Fruit fly (Drosophila melanogaster) whole organism, embryonic: ENCODE data around the gene Sik2.

ENCODE experiments used
- CG10431 ChIP-seq: fragments of 200-800 bp; sonication (Bioruptor generic); optimal IDR thresholded peaks from 3 replicates; lab custom pipeline; 2018; ENCODE audit warnings: missing biosample characterization, mild to moderate bottlenecking, missing genetic modification characterization
- CG10565 ChIP-seq: fragments of 200-800 bp; sonication (Bioruptor generic); optimal IDR thresholded peaks from 3 replicates; lab custom pipeline; 2016; ENCODE audit warnings: missing biosample characterization, mild to moderate bottlenecking, missing genetic modification characterization
- CG11560 ChIP-seq: fragments of 200-800 bp; sonication (Bioruptor generic); IDR thresholded peaks from 3 replicates; pipeline ENCODE4 v1.3.6; 2022; ENCODE audit warnings: missing biosample characterization, missing genetic modification characterization
- CG12391 ChIP-seq: fragments of 200-800 bp; sonication (Bioruptor generic); optimal IDR thresholded peaks from 3 replicates; lab custom pipeline; 2018; ENCODE audit warnings: missing biosample characterization, mild to moderate bottlenecking, missing genetic modification characterization, moderate library complexity
- CG12659 ChIP-seq: fragments of 200-800 bp; sonication (Bioruptor generic); optimal IDR thresholded peaks from 3 replicates; lab custom pipeline; 2017; ENCODE audit warnings: mild to moderate bottlenecking, missing biosample characterization, missing genetic modification reagents, missing genetic modification characterization
- CG14050 ChIP-seq: fragments of 200-800 bp; sonication (Bioruptor generic); IDR thresholded peaks from 3 replicates; pipeline ENCODE4 v1.3.6; 2022; ENCODE audit warnings: missing biosample characterization, missing genetic modification characterization
- CG14710 ChIP-seq: fragments of 200-800 bp; sonication (Bioruptor generic); optimal IDR thresholded peaks from 3 replicates; lab custom pipeline; 2019; ENCODE audit warnings: missing biosample characterization, mild to moderate bottlenecking, missing genetic modification characterization, moderate library complexity
- CG17359 ChIP-seq: fragments of 200-800 bp; sonication (Bioruptor generic); optimal IDR thresholded peaks from 3 replicates; lab custom pipeline; 2018; ENCODE audit warnings: missing biosample characterization, mild to moderate bottlenecking, missing genetic modification characterization, moderate library complexity
- CG17385 ChIP-seq: fragments of 200-800 bp; sonication (Bioruptor generic); optimal IDR thresholded peaks from 3 replicates; lab custom pipeline; 2018; ENCODE audit warnings: missing biosample characterization, mild to moderate bottlenecking, missing genetic modification characterization
- CG1832 ChIP-seq: fragments of 200-800 bp; sonication (Bioruptor generic); optimal IDR thresholded peaks from 2 replicates; lab custom pipeline; 2017; ENCODE audit warnings: missing biosample characterization, mild to moderate bottlenecking, missing genetic modification characterization, inconsistent platforms
- CG18476 ChIP-seq: fragments of 200-800 bp; sonication (Bioruptor generic); optimal IDR thresholded peaks from 2 replicates; lab custom pipeline; 2016; ENCODE audit warnings: missing biosample characterization, mild to moderate bottlenecking, missing genetic modification characterization
- CG2116 ChIP-seq: fragments of 200-800 bp; sonication (Bioruptor generic); optimal IDR thresholded peaks from 3 replicates; lab custom pipeline; 2018; ENCODE audit warnings: missing biosample characterization, mild to moderate bottlenecking, missing genetic modification characterization
- CG2889 ChIP-seq: fragments of 200-800 bp; sonication (Bioruptor generic); IDR thresholded peaks from 3 replicates; pipeline ENCODE4 v1.3.6; 2022; ENCODE audit warnings: missing biosample characterization, missing genetic modification characterization
- CG33557 ChIP-seq: fragments of 200-800 bp; sonication (Bioruptor generic); optimal IDR thresholded peaks from 2 replicates; lab custom pipeline; 2019; ENCODE audit warnings: missing biosample characterization, mild to moderate bottlenecking, missing genetic modification characterization, moderate library complexity
- CG34376 ChIP-seq: fragments of 200-800 bp; sonication (Bioruptor generic); optimal IDR thresholded peaks from 2 replicates; lab custom pipeline; 2018; ENCODE audit warnings: missing biosample characterization, mild to moderate bottlenecking, missing genetic modification characterization
- CG4707 ChIP-seq: fragments of 200-800 bp; sonication (Bioruptor generic); optimal IDR thresholded peaks from 2 replicates; lab custom pipeline; 2018; ENCODE audit warnings: missing biosample characterization, mild to moderate bottlenecking, missing genetic modification characterization, moderate library complexity
- CG4730 ChIP-seq: fragments of 200-800 bp; sonication (Bioruptor generic); IDR thresholded peaks from 2 replicates; pipeline ENCODE4 v1.3.6; 2022; ENCODE audit warnings: missing biosample characterization, missing genetic modification characterization
- CG6765 ChIP-seq: fragments of 200-800 bp; sonication (Bioruptor generic); optimal IDR thresholded peaks from 3 replicates; lab custom pipeline; 2017; ENCODE audit warnings: missing biosample characterization, mild to moderate bottlenecking, missing genetic modification characterization
- CG6854 ChIP-seq: fragments of 200-800 bp; sonication (Bioruptor generic); optimal IDR thresholded peaks from 3 replicates; lab custom pipeline; 2017; ENCODE audit warnings: missing biosample characterization, mild to moderate bottlenecking, missing genetic modification characterization
- CG7556 ChIP-seq: fragments of 200-800 bp; sonication (Bioruptor generic); optimal IDR thresholded peaks from 2 replicates; lab custom pipeline; 2017; ENCODE audit warnings: missing biosample characterization, mild to moderate bottlenecking, missing genetic modification characterization
- CG8290 ChIP-seq, 3 experiments: fragments of 200-800 bp; sonication (Bioruptor generic); optimal IDR thresholded peaks; 2 replicates each; lab custom pipeline; 2016 to 2019; ENCODE audit warnings: missing biosample characterization in 3 of 3, missing genetic modification characterization in 3 of 3, mild to moderate bottlenecking in 2 of 3, moderate library complexity in 1 of 3
- CG9932 ChIP-seq: fragments of 200-800 bp; sonication (Bioruptor generic); IDR thresholded peaks from 2 replicates; pipeline ENCODE4 v1.3.6; 2022; ENCODE audit warnings: missing biosample characterization, missing genetic modification characterization
- CTCF ChIP-seq: fragments of 200-800 bp; sonication (Bioruptor generic); optimal IDR thresholded peaks from 2 replicates; lab custom pipeline; 2017; ENCODE audit warnings: missing biosample characterization, mild to moderate bottlenecking, missing genetic modification characterization, moderate library complexity
- Doc2 ChIP-seq: fragments of 200-800 bp; sonication (Bioruptor generic); IDR thresholded peaks from 2 replicates; pipeline ENCODE4 v1.3.6; 2022; ENCODE audit warnings: missing biosample characterization, missing genetic modification characterization
- Ets97D ChIP-seq: fragments of 200-800 bp; sonication (Bioruptor generic); optimal IDR thresholded peaks from 3 replicates; lab custom pipeline; 2016; ENCODE audit warnings: missing biosample characterization, missing genetic modification characterization
- Fer2 ChIP-seq: fragments of 200-800 bp; sonication (Bioruptor generic); optimal IDR thresholded peaks from 2 replicates; lab custom pipeline; 2018; ENCODE audit warnings: missing biosample characterization, mild to moderate bottlenecking, missing genetic modification characterization, moderate library complexity
- HHEX ChIP-seq: fragments of 200-800 bp; sonication (Bioruptor generic); optimal IDR thresholded peaks from 3 replicates; lab custom pipeline; 2017; ENCODE audit warnings: missing biosample characterization, mild to moderate bottlenecking, missing genetic modification characterization, missing genetic modification reagents
- Lim3 ChIP-seq: fragments of 200-800 bp; sonication (Bioruptor generic); IDR thresholded peaks from 2 replicates; pipeline ENCODE4 v1.3.6; 2022; ENCODE audit warnings: missing biosample characterization, missing genetic modification characterization
- MTF-1 ChIP-seq: fragments of 200-800 bp; sonication (Bioruptor generic); optimal IDR thresholded peaks from 2 replicates; lab custom pipeline; 2018; ENCODE audit warnings: missing biosample characterization, mild to moderate bottlenecking, missing genetic modification characterization, borderline replicate concordance
- Med ChIP-seq: fragments of 200-800 bp; sonication (Bioruptor generic); peaks from one replicate; lab custom pipeline; 2016; ENCODE audit warnings: missing biosample characterization, missing genetic modification characterization, mild to moderate bottlenecking, inconsistent platforms, moderate library complexity
- Mrtf ChIP-seq: fragments of 200-800 bp; sonication (Bioruptor generic); IDR thresholded peaks from 3 replicates; pipeline ENCODE4 v1.3.6; 2022; ENCODE audit warnings: missing biosample characterization, missing genetic modification characterization
- Sin3A ChIP-seq: fragments of >200 bp; optimal IDR thresholded peaks from 2 replicates; lab custom pipeline; 2018
- Sry-β ChIP-seq: fragments of 200-800 bp; sonication (Bioruptor generic); optimal IDR thresholded peaks from 2 replicates; lab custom pipeline; 2018; ENCODE audit warnings: missing biosample characterization, mild to moderate bottlenecking, missing genetic modification characterization, moderate library complexity
- Ssrp ChIP-seq: fragments of 200-800 bp; sonication (Bioruptor generic); optimal IDR thresholded peaks from 2 replicates; lab custom pipeline; 2018; ENCODE audit warnings: missing biosample characterization, mild to moderate bottlenecking, missing genetic modification characterization, moderate library complexity
- Usf ChIP-seq: fragments of 200-800 bp; sonication (Bioruptor generic); optimal IDR thresholded peaks from 2 replicates; lab custom pipeline; 2017; ENCODE audit warnings: missing genotype, missing biosample characterization, missing genetic modification characterization
- ac ChIP-seq: fragments of 200-800 bp; sonication (Bioruptor generic); optimal IDR thresholded peaks from 3 replicates; lab custom pipeline; 2017; ENCODE audit warnings: missing biosample characterization, mild to moderate bottlenecking, missing genetic modification characterization
- amos ChIP-seq: fragments of 200-800 bp; sonication (Bioruptor generic); IDR thresholded peaks from 2 replicates; pipeline ENCODE4 v1.3.6; 2022; ENCODE audit warnings: missing biosample characterization, missing genetic modification characterization; ENCODE audit not compliant: partially characterized antibody
- ci ChIP-seq: fragments of 200-800 bp; sonication (Bioruptor generic); IDR thresholded peaks from 3 replicates; pipeline ENCODE4 v1.3.6; 2022; ENCODE audit warnings: missing biosample characterization, missing genetic modification characterization
- gce ChIP-seq: fragments of 200-800 bp; sonication (Bioruptor generic); IDR thresholded peaks from 3 replicates; pipeline ENCODE4 v1.3.6; 2022; ENCODE audit warnings: missing biosample characterization, missing genetic modification characterization
- gt ChIP-seq: fragments of 200-800 bp; sonication (Bioruptor generic); IDR thresholded peaks from 2 replicates; pipeline ENCODE4 v1.3.6; 2022; ENCODE audit warnings: missing biosample characterization, missing genetic modification characterization
- knrl ChIP-seq: fragments of 200-800 bp; sonication (Bioruptor generic); IDR thresholded peaks from 3 replicates; pipeline ENCODE4 v1.3.6; 2022; ENCODE audit warnings: missing biosample characterization, missing genetic modification characterization; ENCODE audit not compliant: partially characterized antibody
- lbe ChIP-seq: fragments of 200-800 bp; sonication (Bioruptor generic); optimal IDR thresholded peaks from 2 replicates; lab custom pipeline; 2016; ENCODE audit warnings: missing biosample characterization, mild to moderate bottlenecking, missing genetic modification characterization
- pum ChIP-seq: fragments of 200-800 bp; sonication (Bioruptor generic); optimal IDR thresholded peaks from 2 replicates; lab custom pipeline; 2016; ENCODE audit warnings: missing biosample characterization, missing genetic modification characterization
- scrt ChIP-seq: fragments of 200-800 bp; sonication (Bioruptor generic); optimal IDR thresholded peaks from 2 replicates; lab custom pipeline; 2018; ENCODE audit warnings: missing biosample characterization, mild to moderate bottlenecking, missing genetic modification characterization, moderate library complexity
- sd ChIP-seq: fragments of 200-800 bp; sonication (Bioruptor generic); optimal IDR thresholded peaks from 3 replicates; lab custom pipeline; 2018; ENCODE audit warnings: missing biosample characterization, mild to moderate bottlenecking, missing genetic modification characterization, moderate library complexity
- sens ChIP-seq: fragments of 200-800 bp; sonication (Bioruptor generic); peaks from one replicate; lab custom pipeline; 2016; ENCODE audit warnings: missing biosample characterization, missing genetic modification characterization
- sob ChIP-seq: fragments of 200-800 bp; sonication (Bioruptor generic); IDR thresholded peaks from 2 replicates; pipeline ENCODE4 v1.3.6; 2022; ENCODE audit warnings: missing biosample characterization, missing genetic modification characterization
- tx ChIP-seq: fragments of 200-800 bp; sonication (Bioruptor generic); optimal IDR thresholded peaks from 2 replicates; lab custom pipeline; 2016; ENCODE audit warnings: missing biosample characterization, missing genetic modification characterization
- unc-4 ChIP-seq: fragments of 200-800 bp; sonication (Bioruptor generic); IDR thresholded peaks from 2 replicates; pipeline ENCODE4 v1.3.6; 2022; ENCODE audit warnings: missing biosample characterization, missing genetic modification characterization; ENCODE audit not compliant: partially characterized antibody

The Sik2 gene

dm6 chrX:2032160-2032801 is 29.4 kb downstream of the Sik2 start:
- TF ChIP-seq CG12659 (no peak), Sin3A (lab: Kevin White, UChicago) (no peak), sens (GFP tag; lab: Kevin White, UChicago) (peak; percentile 59), CG12391 (tag; lab: Kevin White, UChicago) (no peak), sd (tag; lab: Kevin White, UChicago) (no peak), Doc2 (no peak), CG8290 (GFP tag; optimal IDR thresholded peaks at IDR 0.05; lab: Kevin White, UChicago) (peak; percentile 32), CG8290 (tag; optimal IDR thresholded peaks at IDR 0.05; lab: Kevin White, UChicago) (no peak), scrt (GFP tag; lab: Kevin White, UChicago) (no peak), lbe (GFP tag; lab: Kevin White, UChicago) (no peak), CG11560 (no peak), pum (GFP tag; lab: Kevin White, UChicago) (no peak), CG10565 (no peak), CG2889 (no peak), Ssrp (tag; lab: Kevin White, UChicago) (peak; percentile 14), CG14050 (GFP tag; lab: Robert Waterston, UW) (no peak), CTCF (GFP tag; lab: Kevin White, UChicago) (no peak), unc-4 (GFP tag; lab: Robert Waterston, UW) (no peak), Lim3 (GFP tag; lab: Robert Waterston, UW) (no peak), amos (no peak), sob (GFP tag; lab: Robert Waterston, UW) (no peak), gt (GFP tag; lab: Robert Waterston, UW) (no peak), CG17359 (no peak), ac (GFP tag; lab: Kevin White, UChicago) (no peak), Sry-β (GFP tag; lab: Kevin White, UChicago) (peak; percentile 80)

- TF ChIP-seq CG18476 (GFP tag; lab: Kevin White, UChicago): no peak
- TF ChIP-seq CG4730 (GFP tag; lab: Robert Waterston, UW): no peak
- no peak for TF ChIP-seq knrl (GFP tag; lab: Robert Waterston, UW)
- TF ChIP-seq CG12659: no peak
- TF ChIP-seq tx (GFP tag; lab: Kevin White, UChicago): no peak
- TF ChIP-seq, all 482 proteins: peak for 0
These were observed 30.4 kb downstream of the Sik2 start for dm6 chrX:2031308-2031707.

- TF ChIP-seq CG34376 (GFP tag; lab: Kevin White, UChicago): peak; percentile 32
- peak; percentile 91 for TF ChIP-seq Ets97D
- TF ChIP-seq CG10431 (GFP tag; lab: Kevin White, UChicago): peak; percentile 39
- TF ChIP-seq CG2116 (GFP tag; lab: Kevin White, UChicago): peak; percentile 11
- 0 out of 3 replicates have a peak, but pooled peaks have one; percentile 35 for TF ChIP-seq gce
- TF ChIP-seq MTF-1: peak; percentile 53
- TF ChIP-seq HHEX: peak; percentile 26
- TF ChIP-seq Mrtf (GFP tag; lab: Robert Waterston, UW): no peak
- TF ChIP-seq CG1832 (GFP tag; lab: Kevin White, UChicago): peak; percentile 30
- TF ChIP-seq CG17385: peak; percentile 48
- TF ChIP-seq CG9932 (GFP tag; lab: Robert Waterston, UW): no peak
- no peak for TF ChIP-seq CG7556 (GFP tag; lab: Kevin White, UChicago)
- no peak for TF ChIP-seq Fer2 (tag; lab: Kevin White, UChicago)
- peak; percentile 12 for TF ChIP-seq CG14710 (tag; lab: Kevin White, UChicago)
- TF ChIP-seq CG4707 (GFP tag; lab: Kevin White, UChicago): peak; percentile 25
- no peak for TF ChIP-seq Usf (GFP tag; lab: Kevin White, UChicago)
- no peak for TF ChIP-seq CG6854 (GFP tag; lab: Kevin White, UChicago)
- TF ChIP-seq CG6765: peak; percentile 10
- peak; percentile 51 for TF ChIP-seq Med (GFP tag; lab: Kevin White, UChicago)
- TF ChIP-seq ci (GFP tag; lab: Robert Waterston, UW): peak; percentile 50; the same call in 2 of the 3 replicates
- peak; percentile 33 for TF ChIP-seq CG33557
These were observed 36.9 kb downstream of the Sik2 start for dm6 chrX:2024819-2025218.
